Worm (Caenorhabditis elegans) whole organism, young adult: ENCODE measurements around the gene M05D6.9.

ENCODE experiments used
- C06A6.2 ChIP-seq: fragments of 200-800 bp; sonication (Bioruptor generic); conservative IDR thresholded peaks from 2 replicates; pipeline ENCODE4 v1.3.6; 2022; ENCODE audit warnings: missing genetic modification characterization, missing compliant biosample characterization
- C17E4.6 ChIP-seq: fragments of 200-800 bp; sonication (Bioruptor generic); IDR thresholded peaks from 2 replicates; pipeline ENCODE4 v1.3.6; 2022; ENCODE audit warnings: missing genetic modification reagents, missing genetic modification characterization, missing compliant biosample characterization
- F10E7.11 ChIP-seq: sonication (generic microtip); optimal IDR thresholded peaks from 2 replicates; lab custom pipeline; 2017; ENCODE audit warnings: mild to moderate bottlenecking, missing genetic modification characterization, moderate library complexity, missing compliant biosample characterization
- F23B12.7 ChIP-seq: sonication (generic microtip); optimal IDR thresholded peaks from 2 replicates; lab custom pipeline; 2017; ENCODE audit warnings: missing genetic modification characterization, mild to moderate bottlenecking, missing compliant biosample characterization, antibody characterized with exemption, moderate library complexity; ENCODE audit not compliant: insufficient read depth
- F37B4.10 ChIP-seq: fragments of 200-800 bp; sonication (Bioruptor generic); IDR thresholded peaks from 2 replicates; pipeline ENCODE4 v1.3.6; 2022; ENCODE audit warnings: missing genetic modification characterization, missing compliant biosample characterization
- F49E8.2 ChIP-seq: sonication (generic microtip); optimal IDR thresholded peaks from 3 replicates; lab custom pipeline; 2017; ENCODE audit warnings: missing genetic modification characterization, mild to moderate bottlenecking, missing compliant biosample characterization, antibody characterized with exemption, moderate library complexity; ENCODE audit not compliant: insufficient read depth
- K11D2.4 ChIP-seq: fragments of 200-800 bp; sonication (Bioruptor generic); IDR thresholded peaks from 2 replicates; pipeline ENCODE4 v1.3.6; 2022; ENCODE audit warnings: missing genetic modification reagents, missing genetic modification characterization, missing compliant biosample characterization
- Y56A3A.18 ChIP-seq: fragments of 200-800 bp; sonication (Bioruptor generic); IDR thresholded peaks from 2 replicates; pipeline ENCODE4 v1.3.6; 2022; ENCODE audit warnings: missing genetic modification reagents, missing genetic modification characterization, missing compliant biosample characterization
- Y95B8A.8 ChIP-seq: fragments of 200-800 bp; sonication (Bioruptor generic); IDR thresholded peaks from 2 replicates; pipeline ENCODE4 v1.3.6; 2022; ENCODE audit warnings: missing genetic modification reagents, missing genetic modification characterization, missing compliant biosample characterization
- ama-1 ChIP-seq, 3 experiments: fragments of 150-350 bp in 1 of 3; sonication (generic microtip) in 2 of 3; optimal IDR thresholded peaks; 2 replicates each; lab custom pipeline; 2014 to 2018; ENCODE audit warnings: missing biosample characterization in 2 of 3, missing genetic modification characterization in 2 of 3, missing genetic modification reagents in 2 of 3
- atf-7 ChIP-seq: sonication (generic microtip); optimal IDR thresholded peaks from 2 replicates; lab custom pipeline; 2017; ENCODE audit warnings: mild to moderate bottlenecking, missing genetic modification characterization, missing compliant biosample characterization
- attf-5 ChIP-seq: fragments of 200-800 bp; sonication (Bioruptor generic); optimal IDR thresholded peaks from 2 replicates; lab custom pipeline; 2018; ENCODE audit warnings: mild to moderate bottlenecking, missing genetic modification characterization, missing compliant biosample characterization
- attf-6 ChIP-seq: fragments of 200-800 bp; sonication (Bioruptor generic); IDR thresholded peaks from 2 replicates; pipeline ENCODE4 v1.3.6; 2022; ENCODE audit warnings: missing genetic modification reagents, missing genetic modification characterization, missing compliant biosample characterization
- bed-1 ChIP-seq: fragments of 200-800 bp; sonication (Bioruptor generic); IDR thresholded peaks from 2 replicates; pipeline ENCODE4 v1.3.6; 2022; ENCODE audit warnings: missing genetic modification reagents, missing genetic modification characterization, missing compliant biosample characterization
- ccch-3 ChIP-seq: fragments of 200-800 bp; sonication (Bioruptor generic); optimal IDR thresholded peaks from 2 replicates; lab custom pipeline; 2018; ENCODE audit warnings: mild to moderate bottlenecking, missing genetic modification characterization, missing compliant biosample characterization
- cebp-1 ChIP-seq, 2 experiments: fragments of 200-800 bp in 1 of 2; sonication (Bioruptor generic) in 1 of 2; sonication (generic microtip) in 1 of 2; IDR thresholded peaks in 1 of 2; optimal IDR thresholded peaks in 1 of 2; 2 replicates each; pipeline versions ENCODE4 v1.3.6 to Lab custom; 2017 to 2022; ENCODE audit warnings: missing compliant biosample characterization in 2 of 2, missing genetic modification characterization in 2 of 2, mild to moderate bottlenecking in 1 of 2, missing genetic modification reagents in 1 of 2, moderate library complexity in 1 of 2
- cebp-2 ChIP-seq: fragments of 200-800 bp; sonication (Bioruptor generic); IDR thresholded peaks from 2 replicates; pipeline ENCODE4 v1.3.6; 2022; ENCODE audit warnings: missing genetic modification characterization, missing compliant biosample characterization
- ceh-100 ChIP-seq: fragments of 200-800 bp; sonication (Bioruptor generic); IDR thresholded peaks from 2 replicates; pipeline ENCODE4 v1.3.6; 2022; ENCODE audit warnings: missing genetic modification reagents, missing genetic modification characterization, missing compliant biosample characterization
- chd-7 ChIP-seq: sonication (generic microtip); optimal IDR thresholded peaks from 2 replicates; lab custom pipeline; 2016; ENCODE audit warnings: mild to moderate bottlenecking, missing genetic modification characterization, moderate library complexity, missing compliant biosample characterization
- dpl-1 ChIP-seq: fragments of 150-350 bp; optimal IDR thresholded peaks from 2 replicates; lab custom pipeline; 2014; ENCODE audit warnings: missing biosample characterization, missing genetic modification reagents, missing genetic modification characterization
- egl-18 ChIP-seq: fragments of 200-800 bp; sonication (Bioruptor generic); IDR thresholded peaks from 2 replicates; pipeline ENCODE4 v1.3.6; 2022; ENCODE audit warnings: missing genetic modification reagents, missing genetic modification characterization, missing compliant biosample characterization
- ets-4 ChIP-seq: fragments of 200-800 bp; sonication (Bioruptor generic); optimal IDR thresholded peaks from 2 replicates; lab custom pipeline; 2018; ENCODE audit warnings: mild to moderate bottlenecking, missing genetic modification characterization, missing compliant biosample characterization
- hlh-26 ChIP-seq: fragments of 200-800 bp; sonication (Bioruptor generic); conservative IDR thresholded peaks from 2 replicates; pipeline ENCODE4 v1.3.6; 2022; ENCODE audit warnings: missing genetic modification reagents, missing genetic modification characterization, missing compliant biosample characterization
- let-607 ChIP-seq, 2 experiments: fragments of 200-800 bp in 1 of 2; sonication (Bioruptor generic) in 1 of 2; sonication (generic microtip) in 1 of 2; optimal IDR thresholded peaks; 2 replicates each; lab custom pipeline; 2016 to 2018; ENCODE audit warnings: mild to moderate bottlenecking in 2 of 2, missing compliant biosample characterization in 2 of 2, missing genetic modification characterization in 2 of 2, moderate library complexity in 2 of 2, missing genotype in 1 of 2
- lin-40 ChIP-seq: sonication (generic microtip); optimal IDR thresholded peaks from 2 replicates; lab custom pipeline; 2016; ENCODE audit warnings: missing genetic modification characterization, mild to moderate bottlenecking, missing compliant biosample characterization, missing genotype, missing genetic modification reagents
- lin-54 ChIP-seq: fragments of 200-800 bp; sonication (Bioruptor generic); optimal IDR thresholded peaks from 2 replicates; lab custom pipeline; 2018; ENCODE audit warnings: mild to moderate bottlenecking, missing genetic modification characterization, missing compliant biosample characterization
- madf-10 ChIP-seq: sonication (generic microtip); optimal IDR thresholded peaks from 2 replicates; lab custom pipeline; 2016; ENCODE audit warnings: mild to moderate bottlenecking, missing genetic modification characterization, missing compliant biosample characterization
- mel-28 ChIP-seq: sonication (generic microtip); optimal IDR thresholded peaks from 2 replicates; lab custom pipeline; 2016; ENCODE audit warnings: borderline replicate concordance, mild to moderate bottlenecking, missing genetic modification characterization, missing compliant biosample characterization
- nhr-80 ChIP-seq: sonication (generic microtip); optimal IDR thresholded peaks from 2 replicates; lab custom pipeline; 2016; ENCODE audit warnings: missing genetic modification characterization, missing compliant biosample characterization
- snpc-1.1 ChIP-seq: sonication (generic microtip); optimal IDR thresholded peaks from 2 replicates; lab custom pipeline; 2017; ENCODE audit warnings: missing genetic modification characterization, mild to moderate bottlenecking, missing compliant biosample characterization, antibody characterized with exemption, moderate library complexity, missing genotype, missing genetic modification reagents; ENCODE audit not compliant: insufficient read depth
- snpc-3.4 ChIP-seq: sonication (generic microtip); optimal IDR thresholded peaks from 2 replicates; lab custom pipeline; 2017; ENCODE audit warnings: missing genetic modification characterization, mild to moderate bottlenecking, missing compliant biosample characterization, antibody characterized with exemption, moderate library complexity, missing genotype, missing genetic modification reagents
- tbp1 ChIP-seq: fragments of 200-800 bp; sonication (Bioruptor generic); optimal IDR thresholded peaks from 2 replicates; lab custom pipeline; 2018; ENCODE audit warnings: mild to moderate bottlenecking, missing genetic modification characterization, missing compliant biosample characterization
- tlf-1 ChIP-seq: fragments of 200-800 bp; sonication (Bioruptor generic); optimal IDR thresholded peaks from 2 replicates; lab custom pipeline; 2018; ENCODE audit warnings: mild to moderate bottlenecking, missing genetic modification characterization, missing compliant biosample characterization
- ztf-18 ChIP-seq: sonication (generic microtip); optimal IDR thresholded peaks from 2 replicates; lab custom pipeline; 2016; ENCODE audit warnings: missing genotype, mild to moderate bottlenecking, missing genetic modification characterization, missing compliant biosample characterization
- ztf-25 ChIP-seq: fragments of 200-800 bp; sonication (Bioruptor generic); IDR thresholded peaks from 2 replicates; pipeline ENCODE4 v1.3.6; 2022; ENCODE audit warnings: missing genetic modification reagents, missing genetic modification characterization, missing compliant biosample characterization
- ztf-3 ChIP-seq: fragments of 200-800 bp; sonication (Bioruptor generic); optimal IDR thresholded peaks from 2 replicates; lab custom pipeline; 2018; ENCODE audit warnings: mild to moderate bottlenecking, missing genetic modification characterization, missing compliant biosample characterization

M05D6.9 gene

ce11 chrII:8484546-8484945 lies 9.5 kb upstream of the M05D6.9 start (continued):
- no peak for TF ChIP-seq lin-54
- no peak for TF ChIP-seq F23B12.7
- no peak for TF ChIP-seq ets-4
- TF ChIP-seq nhr-80 (tag; lab: Kevin White, UChicago) = peak; percentile 66
- no peak for TF ChIP-seq cebp-2 (GFP tag; lab: Robert Waterston, UW)
- no peak for TF ChIP-seq attf-5 (GFP tag; lab: Kevin White, UChicago)
- TF ChIP-seq bed-1 (GFP tag; lab: Robert Waterston, UW) = no peak
- no peak for TF ChIP-seq ccch-3 (GFP tag; lab: Kevin White, UChicago)
- no peak for TF ChIP-seq hlh-26 (GFP tag; lab: Robert Waterston, UW)
- no peak for TF ChIP-seq chd-7 (tag; lab: Kevin White, UChicago)
- TF ChIP-seq madf-10 = no peak
- TF ChIP-seq ztf-25 (GFP tag; lab: Robert Waterston, UW) = no peak
- no peak for TF ChIP-seq C17E4.6

DNA sequence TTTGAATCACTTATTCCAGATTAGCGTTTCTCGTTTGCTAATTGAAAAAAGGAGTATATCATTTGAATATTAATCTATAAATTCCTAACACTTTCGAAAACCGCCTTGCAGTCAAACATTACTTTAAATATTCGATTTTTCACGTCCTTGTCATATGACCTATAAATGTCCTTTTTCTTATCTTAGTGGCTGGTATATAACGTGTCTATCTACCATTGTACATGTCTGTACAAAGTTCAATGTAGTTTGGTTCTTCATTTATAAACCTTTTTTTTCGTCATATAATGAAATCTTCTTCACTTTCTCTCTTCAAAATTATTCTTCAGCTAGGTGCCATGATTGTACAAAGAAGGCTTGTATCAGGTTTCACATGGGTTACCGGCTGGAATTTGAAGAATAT lies 8.5 kb upstream of the M05D6.9 start, which contains the start of gene gbh-2:
gbh-2 (plus strand) TSS at position 277 of the 400 bp plus-strand sequence.
- TF ChIP-seq F10E7.11 (tag; lab: Kevin White, UChicago) (no peak), tlf-1 (GFP tag; lab: Kevin White, UChicago) (peak; percentile 7), snpc-3.4 (no peak), egl-18 (no peak), F37B4.10 (GFP tag; lab: Robert Waterston, UW) (no peak), atf-7 (tag; lab: Kevin White, UChicago) (peak; percentile 27), let-607 (tag; optimal IDR thresholded peaks at IDR 0.05; lab: Kevin White, UChicago) (peak in 1 of 2 experiments; percentile 38), lin-40 (tag; lab: Kevin White, UChicago) (peak; percentile 14), tbp1 (GFP tag; lab: Kevin White, UChicago) (peak; percentile 41), ztf-18 (no peak), nhr-80 (tag; lab: Kevin White, UChicago) (peak; percentile 57), madf-10 (peak; percentile 25), Y56A3A.18 (GFP tag; lab: Robert Waterston, UW) (no peak), cebp-1 (GFP tag; IDR thresholded peaks at IDR 0.05; lab: Robert Waterston, UW) (no peak), cebp-1 (tag; optimal IDR thresholded peaks at IDR 0.05; lab: Kevin White, UChicago) (peak; percentile 42)

DNA sequence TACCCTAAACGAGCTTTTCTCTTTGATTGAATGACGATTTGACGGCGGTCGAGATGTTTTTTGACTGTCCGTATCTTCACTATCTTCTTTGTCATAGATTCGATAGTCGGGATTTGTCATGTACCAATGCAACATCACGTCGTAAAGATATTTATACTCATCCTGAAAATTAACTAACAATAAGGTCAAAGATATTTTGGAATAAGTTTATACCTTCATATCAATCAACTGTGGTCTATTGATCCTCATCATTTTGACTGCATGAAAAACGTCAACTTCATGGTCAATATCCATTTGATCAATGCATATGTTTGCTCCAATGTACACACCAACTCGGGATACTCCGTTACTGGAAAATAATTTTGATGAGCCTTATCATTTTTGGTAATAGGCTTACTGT lies 6.0 kb upstream of the M05D6.9 start:
- TF ChIP-seq ztf-3 (GFP tag; lab: Kevin White, UChicago) = no peak
- TF ChIP-seq attf-6 (GFP tag; lab: Robert Waterston, UW) = no peak
- no peak for TF ChIP-seq mel-28 (tag; lab: Kevin White, UChicago)
- no peak for TF ChIP-seq F49E8.2
- TF ChIP-seq ama-1 (optimal IDR thresholded peaks at IDR 0.05; lab: Kevin White, UChicago) = no peak
- no peak for TF ChIP-seq ama-1 (GFP tag; optimal IDR thresholded peaks at IDR 0.05; lab: Kevin White, UChicago)
- TF ChIP-seq ets-4 = no peak
- no peak for TF ChIP-seq nhr-80 (tag; lab: Kevin White, UChicago)
- no peak for TF ChIP-seq ceh-100 (GFP tag; lab: Robert Waterston, UW)
- no peak for TF ChIP-seq F10E7.11 (tag; lab: Kevin White, UChicago)
- TF ChIP-seq Y95B8A.8 = no peak
- no peak for TF ChIP-seq snpc-1.1 (tag; lab: Kevin White, UChicago)
- TF ChIP-seq C06A6.2 (GFP tag; lab: Robert Waterston, UW) = no peak
- no peak for TF ChIP-seq dpl-1 (GFP tag; lab: Kevin White, UChicago)
- TF ChIP-seq K11D2.4 = no peak
